ENCODE assay signal across 4 worm cellular contexts in the genomic region with DNA sequence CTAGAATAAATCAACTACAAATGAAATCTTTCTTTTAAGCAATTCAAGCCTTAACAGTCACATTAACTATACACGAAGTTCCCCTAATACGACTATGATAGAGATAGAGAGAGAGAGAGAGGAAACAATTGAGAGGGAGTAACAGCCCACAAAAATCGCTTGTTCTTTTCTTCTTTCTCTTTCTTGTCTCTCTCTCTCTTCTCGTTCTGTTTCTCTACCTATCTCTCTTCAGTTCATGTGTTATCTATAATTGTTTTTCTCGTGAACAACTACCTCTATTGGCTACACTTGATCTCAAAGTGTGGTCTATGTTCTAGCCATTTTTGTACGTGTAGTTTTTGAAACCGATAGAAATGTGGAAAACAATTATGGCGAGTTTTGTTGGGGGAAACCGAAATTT.
TF ChIP-seq lines count a peak whose summit lies in the region.

No protein-coding gene starts in this region.

TF ChIP-seq in whole organism, L1 larva, 84 proteins besides CTCF, POLR2A, EP300 and RAD21 (continued from another document and continues in another):
- TF ChIP-seq ceh-88 (GFP tag; IDR thresholded peaks at IDR 0.05; lab: Robert Waterston, UW) (no peak), sup-37 (GFP tag; optimal IDR thresholded peaks at IDR 0.05; lab: Kevin White, UChicago) (no peak), tbx-2 (tag; optimal IDR thresholded peaks at IDR 0.05; lab: Kevin White, UChicago) (peak; percentile 51), egl-13 (tag; optimal IDR thresholded peaks at IDR 0.05; lab: Kevin White, UChicago) (no peak), aly-2 (tag; optimal IDR thresholded peaks at IDR 0.05; lab: Kevin White, UChicago) (no peak), ceh-82 (tag; optimal IDR thresholded peaks at IDR 0.05; lab: Kevin White, UChicago) (peak in 1 of 3 experiments; percentile 20), sptf-1 (tag; optimal IDR thresholded peaks at IDR 0.05; lab: Kevin White, UChicago) (no peak), lin-35 (GFP tag; optimal IDR thresholded peaks at IDR 0.05; lab: Kevin White, UChicago) (peak; percentile 45 to 71), unc-62 (GFP tag; optimal IDR thresholded peaks at IDR 0.05; lab: Kevin White, UChicago) (no peak), skn-1 (tag; optimal IDR thresholded peaks at IDR 0.05; lab: Kevin White, UChicago) (no peak), ces-1 (GFP tag; optimal IDR thresholded peaks at IDR 0.05; lab: Kevin White, UChicago) (no peak), elt-2 (tag; optimal IDR thresholded peaks at IDR 0.05; lab: Kevin White, UChicago) (peak; percentile 71), nhr-237 (tag; optimal IDR thresholded peaks at IDR 0.05; lab: Kevin White, UChicago) (no peak), aha-1 (tag; optimal IDR thresholded peaks at IDR 0.05; lab: Kevin White, UChicago) (no peak), pqm-1 (tag; optimal IDR thresholded peaks at IDR 0.05; lab: Kevin White, UChicago) (no peak), fkh-4 (tag; optimal IDR thresholded peaks at IDR 0.05; lab: Kevin White, UChicago; ENCODE audit: borderline replicate concordance) (no peak), mab-9 (GFP tag; IDR thresholded peaks at IDR 0.05; lab: Robert Waterston, UW) (no peak), rnt-1 (tag; optimal IDR thresholded peaks at IDR 0.05; lab: Kevin White, UChicago) (peak; percentile 40), nhr-19 (GFP tag; conservative IDR thresholded peaks at IDR 0.05; lab: Robert Waterston, UW) (peak; percentile 60), lir-3 (tag; optimal IDR thresholded peaks at IDR 0.05; lab: Kevin White, UChicago; ENCODE audit: poor library complexity) (peak; percentile 40), lin-13 (GFP tag; optimal IDR thresholded peaks at IDR 0.05; lab: Kevin White, UChicago) (peak; percentile 12), alr-1 (tag; optimal IDR thresholded peaks at IDR 0.05; lab: Kevin White, UChicago; ENCODE audit: borderline replicate concordance) (no peak), mep-1 (tag; optimal IDR thresholded peaks at IDR 0.05; lab: Kevin White, UChicago) (peak; percentile 72), F16B12.6 (tag; optimal IDR thresholded peaks at IDR 0.05; lab: Kevin White, UChicago) (no peak), nhr-77 (tag; optimal IDR thresholded peaks at IDR 0.05; lab: Kevin White, UChicago) (peak; percentile 76), dsc-1 (tag; optimal IDR thresholded peaks at IDR 0.05; lab: Kevin White, UChicago) (no peak), nhr-11 (tag; optimal IDR thresholded peaks at IDR 0.05; lab: Kevin White, UChicago) (peak; percentile 18), lin-15B (tag; optimal IDR thresholded peaks at IDR 0.05; lab: Kevin White, UChicago) (no peak), snu-23 (GFP tag; optimal IDR thresholded peaks at IDR 0.05; lab: Kevin White, UChicago) (peak; percentile 85), snpc-4 (tag; optimal IDR thresholded peaks at IDR 0.05; lab: Kevin White, UChicago) (no peak), Y116A8C.19 (tag; optimal IDR thresholded peaks at IDR 0.05; lab: Kevin White, UChicago; ENCODE audit: borderline replicate concordance) (no peak), nhr-20 (tag; optimal IDR thresholded peaks at IDR 0.05; lab: Kevin White, UChicago) (peak; percentile 87)

TF ChIP-seq in whole organism, L2 larva, 48 proteins besides CTCF, POLR2A, EP300 and RAD21 (continued from another document):
- no peak for TF ChIP-seq nhr-11 (tag; optimal IDR thresholded peaks at IDR 0.05; lab: Kevin White, UChicago)
- TF ChIP-seq gmeb-1 (tag; optimal IDR thresholded peaks at IDR 0.05; lab: Kevin White, UChicago), result peak; percentile 54
- TF ChIP-seq mbf-1 (tag; optimal IDR thresholded peaks at IDR 0.05; lab: Kevin White, UChicago), result no peak
- no peak for TF ChIP-seq peb-1 (tag; optimal IDR thresholded peaks at IDR 0.05; lab: Kevin White, UChicago)
- TF ChIP-seq nhr-23 (tag; optimal IDR thresholded peaks at IDR 0.05; lab: Kevin White, UChicago), result no peak

TF ChIP-seq in whole organism, L3 larva, 47 proteins besides CTCF, POLR2A, EP300 and RAD21 (continued from another document):
- no peak for TF ChIP-seq lin-39 (tag; optimal IDR thresholded peaks at IDR 0.05; lab: Kevin White, UChicago)
- TF ChIP-seq nfya-1 (tag; optimal IDR thresholded peaks at IDR 0.05; lab: Kevin White, UChicago; ENCODE audit: insufficient read depth), result peak; percentile 73
- no peak for TF ChIP-seq mdl-1 (tag; optimal IDR thresholded peaks at IDR 0.05; lab: Kevin White, UChicago)
- no peak for TF ChIP-seq mml-1 (tag; optimal IDR thresholded peaks at IDR 0.05; lab: Kevin White, UChicago)
- peak; percentile 34 for TF ChIP-seq elt-1 (tag; optimal IDR thresholded peaks at IDR 0.05; lab: Kevin White, UChicago)
TF ChIP-seq in whole organism, L3 larva: peak in this region for 15.

TF ChIP-seq in whole organism, L4 larva, 104 proteins besides CTCF, POLR2A, EP300 and RAD21 (continued from another document):
- TF ChIP-seq egl-27 (tag; optimal IDR thresholded peaks at IDR 0.05; lab: Kevin White, UChicago) (no peak), ceh-32 (tag; optimal IDR thresholded peaks at IDR 0.05; lab: Kevin White, UChicago; ENCODE audit: poor library complexity) (no peak), lsy-2 (tag; optimal IDR thresholded peaks at IDR 0.05; lab: Kevin White, UChicago) (peak; percentile 19 to 55), lin-39 (tag; optimal IDR thresholded peaks at IDR 0.05; lab: Kevin White, UChicago) (no peak), pha-4 (GFP tag; IDR thresholded peaks at IDR 0.05; lab: Robert Waterston, UW) (0 out of 2 replicates have a peak, but pooled peaks have one; percentile 18), pha-4 (tag; optimal IDR thresholded peaks at IDR 0.05; lab: Kevin White, UChicago) (no peak), mxl-2 (GFP tag; conservative IDR thresholded peaks at IDR 0.05; lab: Robert Waterston, UW) (no peak), ces-1 (GFP tag; optimal IDR thresholded peaks at IDR 0.05; lab: Kevin White, UChicago) (no peak), arid-1 (GFP tag; conservative IDR thresholded peaks at IDR 0.05; lab: Robert Waterston, UW) (no peak), F37D6.2 (tag; optimal IDR thresholded peaks at IDR 0.05; lab: Kevin White, UChicago) (no peak), php-3 (GFP tag; IDR thresholded peaks at IDR 0.05; lab: Robert Waterston, UW) (no peak), mdt-29 (GFP tag; IDR thresholded peaks at IDR 0.05; lab: Robert Waterston, UW) (no peak), aha-1 (tag; lab: Kevin White, UChicago) (peak; percentile 64), zfp-3 (GFP tag; conservative IDR thresholded peaks at IDR 0.05; lab: Robert Waterston, UW) (no peak), duxl-1 (tag; optimal IDR thresholded peaks at IDR 0.05; lab: Kevin White, UChicago; ENCODE audit: poor library complexity) (no peak), jun-1 (tag; optimal IDR thresholded peaks at IDR 0.05; lab: Kevin White, UChicago) (no peak), mdl-1 (tag; optimal IDR thresholded peaks at IDR 0.05; lab: Kevin White, UChicago) (peak in 1 of 2 experiments; percentile 75), nhr-41 (GFP tag; IDR thresholded peaks at IDR 0.05; lab: Robert Waterston, UW) (no peak), daf-19 (GFP tag; conservative IDR thresholded peaks at IDR 0.05; lab: Robert Waterston, UW) (no peak), dpl-1 (GFP tag; optimal IDR thresholded peaks at IDR 0.05; lab: Kevin White, UChicago) (peak; percentile 13), mes-2 (tag; optimal IDR thresholded peaks at IDR 0.05; lab: Kevin White, UChicago; ENCODE audit: poor library complexity, severe bottlenecking) (peak; percentile 35), sdz-12 (GFP tag; optimal IDR thresholded peaks at IDR 0.05; lab: Kevin White, UChicago) (no peak), unc-39 (tag; optimal IDR thresholded peaks at IDR 0.05; lab: Kevin White, UChicago) (no peak), ceh-44 (GFP tag; IDR thresholded peaks at IDR 0.05; lab: Robert Waterston, UW) (no peak), ctbp-1 (GFP tag; IDR thresholded peaks at IDR 0.05; lab: Robert Waterston, UW) (no peak), lin-13 (GFP tag; optimal IDR thresholded peaks at IDR 0.05; lab: Kevin White, UChicago) (no peak), rbr-2 (tag; optimal IDR thresholded peaks at IDR 0.05; lab: Kevin White, UChicago) (peak; percentile 28), gei-8 (GFP tag; optimal IDR thresholded peaks at IDR 0.05; lab: Kevin White, UChicago) (no peak), daf-12 (tag; optimal IDR thresholded peaks at IDR 0.05; lab: Kevin White, UChicago) (no peak), dmd-6 (GFP tag; IDR thresholded peaks at IDR 0.05; lab: Robert Waterston, UW) (peak; percentile 69), madf-5 (GFP tag; IDR thresholded peaks at IDR 0.05; lab: Robert Waterston, UW) (no peak), attf-4 (tag; optimal IDR thresholded peaks at IDR 0.05; lab: Kevin White, UChicago) (no peak), Y75B8A.6 (GFP tag; IDR thresholded peaks at IDR 0.05; lab: Robert Waterston, UW) (no peak), hlh-30 (tag; optimal IDR thresholded peaks at IDR 0.05; lab: Kevin White, UChicago; ENCODE audit: insufficient read depth) (peak; percentile 80), unc-130 (GFP tag; optimal IDR thresholded peaks at IDR 0.05; lab: Kevin White, UChicago) (no peak), Y5F2A.4 (GFP tag; optimal IDR thresholded peaks at IDR 0.05; lab: Kevin White, UChicago) (no peak), pqm-1 (tag; optimal IDR thresholded peaks at IDR 0.05; lab: Kevin White, UChicago) (peak; percentile 54), F26F4.8 (GFP tag; conservative IDR thresholded peaks at IDR 0.05; lab: Robert Waterston, UW) (no peak), F44E2.7 (GFP tag; IDR thresholded peaks at IDR 0.05; lab: Robert Waterston, UW) (no peak), nhr-28 (tag; optimal IDR thresholded peaks at IDR 0.05; lab: Kevin White, UChicago) (peak; percentile 100), nhr-237 (tag; optimal IDR thresholded peaks at IDR 0.05; lab: Kevin White, UChicago) (no peak), zag-1 (tag; optimal IDR thresholded peaks at IDR 0.05; lab: Kevin White, UChicago) (no peak), madf-9 (GFP tag; conservative IDR thresholded peaks at IDR 0.05; lab: Robert Waterston, UW) (no peak), nhr-42 (GFP tag; IDR thresholded peaks at IDR 0.05; lab: Robert Waterston, UW) (no peak), dmd-9 (GFP tag; IDR thresholded peaks at IDR 0.05; lab: Robert Waterston, UW) (no peak), nhr-77 (tag; optimal IDR thresholded peaks at IDR 0.05; lab: Kevin White, UChicago) (peak; percentile 97), daf-16 (GFP tag; optimal IDR thresholded peaks at IDR 0.05; lab: Kevin White, UChicago) (no peak), daf-16 (tag; optimal IDR thresholded peaks at IDR 0.05; lab: Kevin White, UChicago) (peak; percentile 85), lim-7 (GFP tag; IDR thresholded peaks at IDR 0.05; lab: Robert Waterston, UW) (no peak), lin-15B (tag; optimal IDR thresholded peaks at IDR 0.05; lab: Kevin White, UChicago) (no peak), Y105C5A.15 (GFP tag; IDR thresholded peaks at IDR 0.05; lab: Robert Waterston, UW) (no peak), F49E8.2 (tag; optimal IDR thresholded peaks at IDR 0.05; lab: Kevin White, UChicago; ENCODE audit: borderline replicate concordance) (no peak), nhr-48 (tag; optimal IDR thresholded peaks at IDR 0.05; lab: Kevin White, UChicago) (peak; percentile 11), Y48G9A.11 (GFP tag; IDR thresholded peaks at IDR 0.05; lab: Robert Waterston, UW) (no peak), cey-2 (tag; optimal IDR thresholded peaks at IDR 0.05; lab: Kevin White, UChicago; ENCODE audit: borderline replicate concordance, insufficient read depth) (no peak), zfp-2 (tag; optimal IDR thresholded peaks at IDR 0.05; lab: Kevin White, UChicago) (no peak), daf-8 (GFP tag; IDR thresholded peaks at IDR 0.05; lab: Robert Waterston, UW) (no peak), tra-1 (GFP tag; IDR thresholded peaks at IDR 0.05; lab: Robert Waterston, UW) (0 out of 2 replicates have a peak, but pooled peaks have one; percentile 27), nhr-102 (tag; optimal IDR thresholded peaks at IDR 0.05; lab: Kevin White, UChicago) (peak; percentile 71), ceh-20 (GFP tag; IDR thresholded peaks at IDR 0.05; lab: Robert Waterston, UW) (no peak), set-16 (GFP tag; IDR thresholded peaks at IDR 0.05; lab: Robert Waterston, UW) (no peak), snpc-1.2 (GFP tag; IDR thresholded peaks at IDR 0.05; lab: Robert Waterston, UW) (no peak), F10B5.3 (tag; optimal IDR thresholded peaks at IDR 0.05; lab: Kevin White, UChicago) (no peak)
TF ChIP-seq in whole organism, L4 larva: peak in this region for 28.
